Worm (Caenorhabditis elegans): ENCODE results near the gene mab-10.

The mab-10 gene

ce11 chrII:10495912-10496311 lies 32.0 kb upstream of the mab-10 start, which contains the start of gene ZK666.12:
ZK666.12 (plus strand) TSS chrII:10496212.
- TF ChIP-seq vab-7 (GFP tag; IDR thresholded peaks at IDR 0.05) (no peak), unc-130 (GFP tag; optimal IDR thresholded peaks at IDR 0.05) (no peak), lir-3 (tag; optimal IDR thresholded peaks at IDR 0.05) (no peak), tag-97 (GFP tag; IDR thresholded peaks at IDR 0.05) (no peak), gei-8 (GFP tag; optimal IDR thresholded peaks at IDR 0.05) (no peak)

ce11 chrII:10500674-10501073 lies 27.2 kb upstream of the mab-10 start:
- TF ChIP-seq mep-1 (tag; optimal IDR thresholded peaks at IDR 0.05) = peak; percentile 5
- no peak for TF ChIP-seq D1046.2 (GFP tag; IDR thresholded peaks at IDR 0.05)
- no peak for TF ChIP-seq tag-97 (GFP tag; IDR thresholded peaks at IDR 0.05)
- TF ChIP-seq tra-1 (GFP tag; IDR thresholded peaks at IDR 0.05) = no peak
- peak; percentile 8 for TF ChIP-seq duxl-1 (tag; optimal IDR thresholded peaks at IDR 0.05; ENCODE audit: poor library complexity)
- TF ChIP-seq unc-62 (GFP tag; optimal IDR thresholded peaks at IDR 0.05 in 1 of 2) = peak in 1 of 2 experiments; percentile 54
- no peak for TF ChIP-seq unc-62 (tag; optimal IDR thresholded peaks at IDR 0.05)
- TF ChIP-seq nhr-28 (tag; optimal IDR thresholded peaks at IDR 0.05) = peak; percentile 19

- TF ChIP-seq daf-16 (GFP tag; optimal IDR thresholded peaks at IDR 0.05) (no peak), daf-16 (tag; optimal IDR thresholded peaks at IDR 0.05) (peak; percentile 10), ztf-7 (tag; optimal IDR thresholded peaks at IDR 0.05) (no peak), ceh-28 (tag; optimal IDR thresholded peaks at IDR 0.05) (no peak), lir-3 (tag; optimal IDR thresholded peaks at IDR 0.05) (no peak), nhr-42 (GFP tag; IDR thresholded peaks at IDR 0.05) (0 out of 2 replicates have a peak, but pooled peaks have one; percentile 5), hlh-11 (tag; optimal IDR thresholded peaks at IDR 0.05) (peak; percentile 76), duxl-1 (tag; optimal IDR thresholded peaks at IDR 0.05; ENCODE audit: poor library complexity) (peak; percentile 36), F49E8.2 (tag; optimal IDR thresholded peaks at IDR 0.05; ENCODE audit: borderline replicate concordance) (no peak), ces-1 (GFP tag; optimal IDR thresholded peaks at IDR 0.05) (no peak), mep-1 (tag; optimal IDR thresholded peaks at IDR 0.05) (peak; percentile 53), gei-8 (GFP tag; optimal IDR thresholded peaks at IDR 0.05) (no peak), pha-4 (GFP tag; IDR thresholded peaks at IDR 0.05) (no peak), pha-4 (tag; optimal IDR thresholded peaks at IDR 0.05) (no peak), Y5F2A.4 (GFP tag; optimal IDR thresholded peaks at IDR 0.05) (no peak), hif-1 (tag; optimal IDR thresholded peaks at IDR 0.05) (peak in 1 of 2 experiments; percentile 38), nhr-25 (tag; optimal IDR thresholded peaks at IDR 0.05; ENCODE audit: borderline replicate concordance, insufficient read depth) (peak; percentile 77), nhr-11 (tag; optimal IDR thresholded peaks at IDR 0.05) (peak; percentile 79), dmd-8 (GFP tag; IDR thresholded peaks at IDR 0.05) (0 out of 2 replicates have a peak, but pooled peaks have one; percentile 37), ceh-32 (tag; optimal IDR thresholded peaks at IDR 0.05; ENCODE audit: poor library complexity) (no peak), ceh-44 (GFP tag; IDR thresholded peaks at IDR 0.05) (no peak), snpc-1.2 (GFP tag; IDR thresholded peaks at IDR 0.05) (no peak), egl-43 (GFP tag; IDR thresholded peaks at IDR 0.05) (no peak), mes-2 (tag; optimal IDR thresholded peaks at IDR 0.05; ENCODE audit: poor library complexity, severe bottlenecking) (peak; percentile 54), nhr-111 (GFP tag; optimal IDR thresholded peaks at IDR 0.05) (no peak), fos-1 (tag; optimal IDR thresholded peaks at IDR 0.05) (no peak), lsy-2 (tag; optimal IDR thresholded peaks at IDR 0.05) (peak; percentile 44 to 52), unc-39 (tag; optimal IDR thresholded peaks at IDR 0.05) (no peak), unc-62 (GFP tag; optimal IDR thresholded peaks at IDR 0.05 in 1 of 2) (peak in 1 of 2 experiments; percentile 75), unc-62 (tag; optimal IDR thresholded peaks at IDR 0.05) (no peak), rbr-2 (tag; optimal IDR thresholded peaks at IDR 0.05) (peak; percentile 33), hlh-30 (tag; optimal IDR thresholded peaks at IDR 0.05; ENCODE audit: insufficient read depth) (peak; percentile 87), unc-130 (GFP tag; optimal IDR thresholded peaks at IDR 0.05) (no peak), mdl-1 (tag; optimal IDR thresholded peaks at IDR 0.05) (peak in 1 of 2 experiments; percentile 86), D1046.2 (GFP tag; IDR thresholded peaks at IDR 0.05) (no peak), ZK546.5 (tag; optimal IDR thresholded peaks at IDR 0.05) (no peak), lin-39 (tag; optimal IDR thresholded peaks at IDR 0.05) (no peak), tag-97 (GFP tag; IDR thresholded peaks at IDR 0.05) (no peak), T20F7.1 (GFP tag; optimal IDR thresholded peaks at IDR 0.05) (no peak), nhr-77 (tag; optimal IDR thresholded peaks at IDR 0.05) (peak; percentile 25), F10B5.3 (tag; optimal IDR thresholded peaks at IDR 0.05) (no peak), cey-2 (tag; optimal IDR thresholded peaks at IDR 0.05; ENCODE audit: borderline replicate concordance, insufficient read depth) (no peak)
Measured at ce11 chrII:10501578-10501977, 26.3 kb upstream of the mab-10 start.
